Fruit fly (Drosophila melanogaster) Kc167 (cell line): ENCODE measurements around the gene CG31740.

Experiments used
- Myc ChIP-seq: fragments of >200 bp; optimal IDR thresholded peaks from 2 replicates; lab custom pipeline; 2017; ENCODE audit warnings: missing external identifiers
- Sin3A ChIP-seq: fragments of >200 bp; optimal IDR thresholded peaks from 2 replicates; lab custom pipeline; 2018; ENCODE audit warnings: missing external identifiers
- h ChIP-seq: fragments of >200 bp; optimal IDR thresholded peaks from 3 replicates; lab custom pipeline; 2018; ENCODE audit warnings: missing external identifiers
- insv ChIP-seq: fragments of >200 bp; optimal IDR thresholded peaks from 3 replicates; lab custom pipeline; 2018; ENCODE audit warnings: missing external identifiers
- psq ChIP-seq: fragments of >200 bp; optimal IDR thresholded peaks from 2 replicates; lab custom pipeline; 2017; ENCODE audit warnings: missing external identifiers
- ttk ChIP-seq: sonication (Bioruptor generic); optimal IDR thresholded peaks from 2 replicates; lab custom pipeline; 2017; ENCODE audit warnings: missing external identifiers

DNA sequence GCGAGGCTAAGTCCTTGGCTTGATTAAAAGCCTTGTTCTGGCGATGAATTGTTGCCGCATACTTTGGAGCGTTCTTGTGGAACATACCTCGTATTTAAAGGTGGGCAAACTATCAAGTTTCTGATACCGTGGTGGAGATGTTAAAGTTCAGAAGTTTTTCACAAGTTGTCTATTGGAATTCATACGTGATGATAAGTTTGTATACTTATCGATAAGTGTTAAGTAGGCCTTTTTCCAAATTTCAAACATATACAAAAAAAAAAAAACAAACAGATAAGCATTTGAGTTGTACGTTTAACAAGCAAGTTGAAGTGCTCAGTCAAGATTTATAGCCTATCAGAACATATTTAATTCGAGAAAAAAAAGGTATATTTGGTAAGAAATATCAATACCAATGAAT, 22.7 kb upstream of the CG31740 start, which contains the start of gene CG5681:
- TF ChIP-seq h (lab: Kevin White, UChicago) (no peak), Myc (lab: Kevin White, UChicago) (no peak), psq (no peak), Sin3A (lab: Kevin White, UChicago) (no peak), insv (lab: Kevin White, UChicago) (no peak), ttk (lab: Kevin White, UChicago) (no peak)
